Fruit fly (Drosophila melanogaster) whole organism, adult: ENCODE measurements around the gene CG32568.
A peak's percentile ranks its signal among the peaks of the same experiment; 100 is the strongest.

ENCODE experiments used
- CG12768 ChIP-seq: fragments of 200-800 bp; sonication (Bioruptor generic); optimal IDR thresholded peaks from 2 replicates; lab custom pipeline; 2017; ENCODE audit warnings: missing biosample characterization, missing genetic modification characterization, mild to moderate bottlenecking, moderate library complexity, missing genetic modification reagents
- CG14711 ChIP-seq: fragments of 200-800 bp; sonication (Bioruptor generic); optimal IDR thresholded peaks from 2 replicates; lab custom pipeline; 2018; ENCODE audit warnings: missing biosample characterization, mild to moderate bottlenecking, missing genetic modification characterization, moderate library complexity
- CG5204 ChIP-seq: fragments of 200-800 bp; sonication (Bioruptor generic); optimal IDR thresholded peaks from 2 replicates; lab custom pipeline; 2016; ENCODE audit warnings: missing biosample characterization, missing genetic modification characterization
- CG7045 ChIP-seq: fragments of 200-800 bp; sonication (Bioruptor generic); optimal IDR thresholded peaks from 2 replicates; lab custom pipeline; 2017; ENCODE audit warnings: missing biosample characterization, mild to moderate bottlenecking, missing genetic modification characterization
- Clk ChIP-seq: fragments of 200-800 bp; sonication (Bioruptor generic); optimal IDR thresholded peaks from 2 replicates; lab custom pipeline; 2017; ENCODE audit warnings: missing biosample characterization, missing genetic modification characterization
- Crg-1 ChIP-seq: fragments of 200-800 bp; sonication (Bioruptor generic); optimal IDR thresholded peaks from 2 replicates; lab custom pipeline; 2016; ENCODE audit warnings: missing biosample characterization, missing genetic modification characterization
- Hr96 ChIP-seq: fragments of 200-800 bp; sonication (Bioruptor generic); optimal IDR thresholded peaks from 2 replicates; lab custom pipeline; 2016; ENCODE audit warnings: missing biosample characterization, missing genetic modification characterization
- bab1 ChIP-seq: fragments of 200-800 bp; sonication (Bioruptor generic); optimal IDR thresholded peaks from 3 replicates; lab custom pipeline; 2019; ENCODE audit warnings: missing biosample characterization, mild to moderate bottlenecking, missing genetic modification characterization, moderate library complexity
- ovo ChIP-seq: fragments of 200-800 bp; sonication (Bioruptor generic); optimal IDR thresholded peaks from 2 replicates; lab custom pipeline; 2016; ENCODE audit warnings: missing biosample characterization, missing genetic modification characterization
- toe ChIP-seq: fragments of 200-800 bp; sonication (Bioruptor generic); optimal IDR thresholded peaks from 2 replicates; lab custom pipeline; 2016; ENCODE audit warnings: missing biosample characterization, missing genetic modification characterization

DNA sequence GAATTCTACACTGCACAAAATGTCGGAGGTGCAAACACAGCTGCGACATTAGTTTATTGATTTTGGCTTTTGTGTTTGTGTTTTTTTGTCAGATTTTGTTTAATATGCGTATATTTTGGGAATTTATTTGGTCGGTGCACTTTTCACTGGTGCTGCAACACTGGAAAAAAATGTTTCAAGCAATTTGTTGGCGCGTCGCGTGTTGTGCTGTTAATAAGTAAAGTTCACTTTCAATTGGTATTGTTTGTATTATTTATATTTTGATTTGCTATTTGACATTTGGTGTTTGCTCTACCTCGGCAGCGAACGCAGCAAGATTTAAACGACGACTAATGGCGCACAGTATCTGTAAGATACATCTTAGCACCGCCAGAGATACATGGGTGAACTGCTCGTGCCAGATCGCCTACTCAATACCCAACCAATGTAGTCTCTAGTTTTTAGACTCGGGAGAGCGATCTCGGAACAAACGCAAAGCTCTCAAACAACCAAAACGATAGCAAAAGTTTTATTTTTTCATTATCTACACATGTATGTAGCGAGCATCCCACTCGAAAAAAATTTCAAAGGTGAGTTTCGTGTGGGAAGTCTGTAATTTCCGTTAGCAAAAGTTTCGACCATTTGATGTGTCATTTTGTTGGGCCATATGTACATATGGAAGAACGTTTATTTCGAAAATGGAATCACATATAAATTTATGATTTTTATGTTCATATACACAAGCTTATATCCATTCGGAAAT, 41.6 kb downstream of the CG32568 start:
- TF ChIP-seq Hr96 (GFP tag; lab: Kevin White, UChicago) = no peak
- TF ChIP-seq ovo (GFP tag; lab: Kevin White, UChicago) = no peak
- no peak for TF ChIP-seq Crg-1 (GFP tag; lab: Kevin White, UChicago)
- no peak for TF ChIP-seq toe
- TF ChIP-seq Clk (GFP tag; lab: Kevin White, UChicago) = no peak
- TF ChIP-seq CG12768 (GFP tag; lab: Kevin White, UChicago) = no peak
- TF ChIP-seq CG7045 (GFP tag; lab: Kevin White, UChicago) = no peak
- TF ChIP-seq CG14711 (tag; lab: Kevin White, UChicago) = peak; percentile 13
- no peak for TF ChIP-seq CG5204 (GFP tag; lab: Kevin White, UChicago)
- no peak for TF ChIP-seq bab1 (GFP tag; lab: Kevin White, UChicago)
